Fruit fly (Drosophila melanogaster) whole organism, embryonic: ENCODE results near the gene CG7582.

Experiments
- Aef1 ChIP-seq: fragments of 200-800 bp; sonication (Bioruptor generic); IDR thresholded peaks from 3 replicates; pipeline ENCODE4 v1.3.6; 2022; ENCODE audit warnings: missing biosample characterization, missing genetic modification characterization
- Asciz ChIP-seq: fragments of 200-800 bp; sonication (Bioruptor generic); optimal IDR thresholded peaks from 2 replicates; lab custom pipeline; 2017; ENCODE audit warnings: missing biosample characterization, mild to moderate bottlenecking, missing genetic modification characterization, missing genetic modification reagents
- Awh ChIP-seq: fragments of 200-800 bp; sonication (Bioruptor generic); IDR thresholded peaks from 2 replicates; pipeline ENCODE4, ENCODE4 v1.3.6; 2022; ENCODE audit warnings: missing biosample characterization, missing genetic modification characterization
- CG10366 ChIP-seq: fragments of 200-800 bp; sonication (Bioruptor generic); IDR thresholded peaks from 2 replicates; pipeline ENCODE4 v1.3.6; 2022; ENCODE audit warnings: missing biosample characterization, missing genetic modification characterization
- CG10654 ChIP-seq: fragments of 200-800 bp; sonication (Bioruptor generic); optimal IDR thresholded peaks from 2 replicates; lab custom pipeline; 2016; ENCODE audit warnings: missing biosample characterization, missing genetic modification characterization
- CG10979 ChIP-seq: fragments of 200-800 bp; sonication (Bioruptor generic); optimal IDR thresholded peaks from 2 replicates; lab custom pipeline; 2018; ENCODE audit warnings: missing biosample characterization, mild to moderate bottlenecking, missing genetic modification characterization, moderate library complexity
- CG12104 ChIP-seq: fragments of 200-800 bp; sonication (Bioruptor generic); optimal IDR thresholded peaks from 3 replicates; lab custom pipeline; 2016; ENCODE audit warnings: missing biosample characterization, missing genetic modification characterization
- CG12659 ChIP-seq: fragments of 200-800 bp; sonication (Bioruptor generic); optimal IDR thresholded peaks from 3 replicates; lab custom pipeline; 2017; ENCODE audit warnings: mild to moderate bottlenecking, missing biosample characterization, missing genetic modification reagents, missing genetic modification characterization
- CG13624 ChIP-seq: fragments of 200-800 bp; sonication (Bioruptor generic); optimal IDR thresholded peaks from 2 replicates; lab custom pipeline; 2016; ENCODE audit warnings: missing biosample characterization, missing genetic modification characterization
- CG14441 ChIP-seq: fragments of 200-800 bp; sonication (Bioruptor generic); IDR thresholded peaks from 2 replicates; pipeline ENCODE4 v1.3.6; 2022; ENCODE audit warnings: missing biosample characterization, missing genetic modification characterization
- CG14667 ChIP-seq: fragments of 200-800 bp; sonication (Bioruptor generic); IDR thresholded peaks from 2 replicates; pipeline ENCODE4 v1.3.6; 2022; ENCODE audit warnings: missing biosample characterization, missing genetic modification characterization
- CG14710 ChIP-seq: fragments of 200-800 bp; sonication (Bioruptor generic); optimal IDR thresholded peaks from 3 replicates; lab custom pipeline; 2019; ENCODE audit warnings: missing biosample characterization, mild to moderate bottlenecking, missing genetic modification characterization, moderate library complexity
- CG15601 ChIP-seq: fragments of 200-800 bp; sonication (Bioruptor generic); optimal IDR thresholded peaks from 3 replicates; lab custom pipeline; 2019; ENCODE audit warnings: missing biosample characterization, mild to moderate bottlenecking, missing genetic modification characterization, moderate library complexity
- CG15696 ChIP-seq: fragments of 200-800 bp; sonication (Bioruptor generic); optimal IDR thresholded peaks from 2 replicates; lab custom pipeline; 2019; ENCODE audit warnings: missing biosample characterization, mild to moderate bottlenecking, missing genetic modification characterization, moderate library complexity
- CG1602 ChIP-seq: fragments of 200-800 bp; sonication (Bioruptor generic); optimal IDR thresholded peaks from 3 replicates; lab custom pipeline; 2016; ENCODE audit warnings: missing biosample characterization, missing genetic modification characterization
- CG30020 ChIP-seq: fragments of 200-800 bp; optimal IDR thresholded peaks from 2 replicates; lab custom pipeline; 2019; ENCODE audit warnings: missing biosample characterization, mild to moderate bottlenecking, missing genetic modification characterization, moderate library complexity
- CG32767 ChIP-seq: fragments of 200-800 bp; sonication (Bioruptor generic); IDR thresholded peaks from 2 replicates; pipeline ENCODE4 v1.3.6; 2022; ENCODE audit warnings: missing biosample characterization, missing genetic modification characterization
- CG34224 ChIP-seq: fragments of 200-800 bp; sonication (Bioruptor generic); IDR thresholded peaks from 3 replicates; pipeline ENCODE4 v1.3.6; 2022; ENCODE audit warnings: missing biosample characterization, missing genetic modification characterization; ENCODE audit not compliant: partially characterized antibody
- CG3838 ChIP-seq: fragments of 200-800 bp; sonication (Bioruptor generic); optimal IDR thresholded peaks from 3 replicates; lab custom pipeline; 2016; ENCODE audit warnings: missing biosample characterization, missing genetic modification characterization
- CG4328 ChIP-seq: fragments of 200-800 bp; sonication (Bioruptor generic); optimal IDR thresholded peaks from 3 replicates; lab custom pipeline; 2017; ENCODE audit warnings: missing biosample characterization, missing genetic modification reagents, missing genetic modification characterization
- CG4820 ChIP-seq: fragments of 200-800 bp; sonication (Bioruptor generic); optimal IDR thresholded peaks from 3 replicates; lab custom pipeline; 2016; ENCODE audit warnings: missing biosample characterization, missing genetic modification characterization
- CG8281 ChIP-seq: fragments of 200-800 bp; sonication (Bioruptor generic); optimal IDR thresholded peaks from 2 replicates; lab custom pipeline; 2018; ENCODE audit warnings: missing biosample characterization, mild to moderate bottlenecking, missing genetic modification characterization, moderate library complexity
- CG8944 ChIP-seq: fragments of 200-800 bp; sonication (Bioruptor generic); optimal IDR thresholded peaks from 3 replicates; lab custom pipeline; 2016; ENCODE audit warnings: missing biosample characterization, missing genetic modification characterization
- CG9215 ChIP-seq: fragments of 200-800 bp; sonication (Bioruptor generic); IDR thresholded peaks from 2 replicates; pipeline ENCODE4 v1.3.6; 2022; ENCODE audit warnings: missing biosample characterization, missing genetic modification characterization
- Dad ChIP-seq: fragments of 200-800 bp; sonication (Bioruptor generic); optimal IDR thresholded peaks from 3 replicates; lab custom pipeline; 2016; ENCODE audit warnings: missing biosample characterization, missing genetic modification characterization
- Dbx ChIP-seq: fragments of 200-800 bp; sonication (Bioruptor generic); IDR thresholded peaks from 3 replicates; pipeline ENCODE4 v1.3.6; 2022; ENCODE audit warnings: missing biosample characterization, missing genetic modification characterization
- Dek ChIP-seq: fragments of 200-800 bp; sonication (Bioruptor generic); optimal IDR thresholded peaks from 3 replicates; lab custom pipeline; 2019; ENCODE audit warnings: missing biosample characterization, mild to moderate bottlenecking, missing genetic modification characterization, moderate library complexity
- Ets97D ChIP-seq: fragments of 200-800 bp; sonication (Bioruptor generic); optimal IDR thresholded peaks from 3 replicates; lab custom pipeline; 2016; ENCODE audit warnings: missing biosample characterization, missing genetic modification characterization
- Mes4 ChIP-seq: fragments of 200-800 bp; sonication (Bioruptor generic); optimal IDR thresholded peaks from 2 replicates; lab custom pipeline; 2016; ENCODE audit warnings: missing biosample characterization, missing genetic modification characterization
- NFAT ChIP-seq: fragments of 200-800 bp; sonication (Bioruptor generic); IDR thresholded peaks from 2 replicates; pipeline ENCODE4 v1.3.6; 2022; ENCODE audit warnings: missing biosample characterization, missing genetic modification characterization
- Oli ChIP-seq: fragments of 200-800 bp; sonication (Bioruptor generic); optimal IDR thresholded peaks from 2 replicates; lab custom pipeline; 2018; ENCODE audit warnings: missing biosample characterization, mild to moderate bottlenecking, missing genetic modification characterization, moderate library complexity
- Ssrp ChIP-seq: fragments of 200-800 bp; sonication (Bioruptor generic); optimal IDR thresholded peaks from 2 replicates; lab custom pipeline; 2018; ENCODE audit warnings: missing biosample characterization, mild to moderate bottlenecking, missing genetic modification characterization, moderate library complexity
- Xrp1 ChIP-seq: fragments of 200-800 bp; sonication (Bioruptor generic); IDR thresholded peaks from 2 replicates; pipeline ENCODE4 v1.3.6; 2022; ENCODE audit warnings: missing biosample characterization, missing genetic modification characterization
- ab ChIP-seq: fragments of 200-800 bp; sonication (Bioruptor generic); optimal IDR thresholded peaks from 2 replicates; lab custom pipeline; 2016; ENCODE audit warnings: missing biosample characterization, missing genetic modification characterization
- ap ChIP-seq: fragments of 200-800 bp; sonication (Bioruptor generic); IDR thresholded peaks from 2 replicates; pipeline ENCODE4 v1.3.6; 2022; ENCODE audit warnings: missing biosample characterization, missing genetic modification characterization
- bsh ChIP-seq, 2 experiments: fragments of 200-800 bp; sonication (Bioruptor generic); optimal IDR thresholded peaks; 2 replicates each; lab custom pipeline; 2017 to 2018; ENCODE audit warnings: mild to moderate bottlenecking in 2 of 2, missing biosample characterization in 2 of 2, missing genetic modification characterization in 2 of 2, moderate library complexity in 1 of 2
- dmrt11E ChIP-seq: fragments of 200-800 bp; sonication (Bioruptor generic); optimal IDR thresholded peaks from 3 replicates; lab custom pipeline; 2018; ENCODE audit warnings: missing biosample characterization, mild to moderate bottlenecking, missing genetic modification characterization, moderate library complexity
- gce ChIP-seq: fragments of 200-800 bp; sonication (Bioruptor generic); IDR thresholded peaks from 3 replicates; pipeline ENCODE4 v1.3.6; 2022; ENCODE audit warnings: missing biosample characterization, missing genetic modification characterization
- knrl ChIP-seq: fragments of 200-800 bp; sonication (Bioruptor generic); IDR thresholded peaks from 3 replicates; pipeline ENCODE4 v1.3.6; 2022; ENCODE audit warnings: missing biosample characterization, missing genetic modification characterization; ENCODE audit not compliant: partially characterized antibody
- maf-S ChIP-seq: fragments of 200-800 bp; sonication (Bioruptor generic); optimal IDR thresholded peaks from 2 replicates; lab custom pipeline; 2016; ENCODE audit warnings: missing biosample characterization, missing genetic modification characterization
- mirr ChIP-seq: fragments of 200-800 bp; sonication (Bioruptor generic); optimal IDR thresholded peaks from 3 replicates; lab custom pipeline; 2018; ENCODE audit warnings: missing biosample characterization, mild to moderate bottlenecking, missing genetic modification characterization
- nerfin-1 ChIP-seq: fragments of 200-800 bp; sonication (Bioruptor generic); optimal IDR thresholded peaks from 3 replicates; lab custom pipeline; 2019; ENCODE audit warnings: missing biosample characterization, mild to moderate bottlenecking, missing genetic modification characterization, moderate library complexity
- nmo ChIP-seq: fragments of 200-800 bp; sonication (Bioruptor generic); optimal IDR thresholded peaks from 2 replicates; lab custom pipeline; 2018; ENCODE audit warnings: missing biosample characterization, mild to moderate bottlenecking, missing genetic modification characterization, moderate library complexity
- org-1 ChIP-seq: fragments of 200-800 bp; sonication (Bioruptor generic); optimal IDR thresholded peaks from 2 replicates; lab custom pipeline; 2017; ENCODE audit warnings: missing biosample characterization, missing genetic modification characterization
- pnt ChIP-seq: fragments of 200-800 bp; sonication (Bioruptor generic); optimal IDR thresholded peaks from 3 replicates; lab custom pipeline; 2016; ENCODE audit warnings: missing biosample characterization, missing genetic modification characterization
- prd ChIP-seq, 3 experiments: fragments of >200 bp in 2 of 3; fragments of 200-800 bp in 1 of 3; sonication (Bioruptor generic) in 1 of 3; optimal IDR thresholded peaks in 2 of 3; IDR thresholded peaks in 1 of 3; 2 replicates in 2 of 3; 3 replicates in 1 of 3; pipeline versions ENCODE4 v1.3.6 to Lab custom; 2017 to 2022; ENCODE audit warnings: missing biosample characterization in 1 of 3, missing genetic modification characterization in 1 of 3
- sd ChIP-seq: fragments of 200-800 bp; sonication (Bioruptor generic); optimal IDR thresholded peaks from 3 replicates; lab custom pipeline; 2018; ENCODE audit warnings: missing biosample characterization, mild to moderate bottlenecking, missing genetic modification characterization, moderate library complexity
- sob ChIP-seq: fragments of 200-800 bp; sonication (Bioruptor generic); IDR thresholded peaks from 2 replicates; pipeline ENCODE4 v1.3.6; 2022; ENCODE audit warnings: missing biosample characterization, missing genetic modification characterization
- trem ChIP-seq: fragments of 200-800 bp; optimal IDR thresholded peaks from 3 replicates; lab custom pipeline; 2019; ENCODE audit warnings: missing biosample characterization, mild to moderate bottlenecking, missing genetic modification characterization, moderate library complexity
- wor ChIP-seq: fragments of 200-800 bp; sonication (Bioruptor generic); IDR thresholded peaks from 2 replicates; pipeline ENCODE4 v1.3.6; 2022; ENCODE audit warnings: missing biosample characterization, missing genetic modification characterization

CG7582 gene

dm6 chr3R:29690539-29690852 lies 8.4 kb upstream of the CG7582 start (continued):
- TF ChIP-seq CG30020 (tag; lab: Kevin White, UChicago): no peak
- no peak for TF ChIP-seq mirr (GFP tag; lab: Kevin White, UChicago)
- no peak for TF ChIP-seq CG4328 (GFP tag; lab: Kevin White, UChicago)
- no peak for TF ChIP-seq gce
- TF ChIP-seq nmo: peak; percentile 60
- peak; percentile 8 for TF ChIP-seq CG15601 (tag; lab: Kevin White, UChicago)
- TF ChIP-seq Oli (tag; lab: Kevin White, UChicago): peak; percentile 53
- TF ChIP-seq CG15696 (tag; lab: Kevin White, UChicago): peak; percentile 28
- no peak for TF ChIP-seq CG12104 (GFP tag; lab: Kevin White, UChicago)
- TF ChIP-seq CG3838 (GFP tag; lab: Kevin White, UChicago): no peak
- peak; percentile 68 for TF ChIP-seq CG10979 (tag; lab: Kevin White, UChicago)
- TF ChIP-seq NFAT (GFP tag; lab: Robert Waterston, UW): no peak
- peak; percentile 32 for TF ChIP-seq CG8281
- 0 out of 2 replicates have a peak, but pooled peaks have one; percentile 15 for TF ChIP-seq sob
- no peak for TF ChIP-seq wor (GFP tag; lab: Robert Waterston, UW)
- no peak for TF ChIP-seq prd (optimal IDR thresholded peaks at IDR 0.05; lab: Kevin White, UChicago)
- peak; percentile 36; the same call in 1 of the 3 replicates for TF ChIP-seq prd (GFP tag; IDR thresholded peaks at IDR 0.05; lab: Robert Waterston, UW)
- TF ChIP-seq Dad (GFP tag; lab: Kevin White, UChicago): no peak
- TF ChIP-seq maf-S (GFP tag; lab: Kevin White, UChicago): no peak
- TF ChIP-seq CG32767 (GFP tag; lab: Robert Waterston, UW): peak; percentile 29; the same call in 1 of the 2 replicates
- peak; percentile 4 for TF ChIP-seq CG10654 (GFP tag; lab: Kevin White, UChicago)
- peak; percentile 39 for TF ChIP-seq Asciz (GFP tag; lab: Kevin White, UChicago)
- TF ChIP-seq Aef1 (GFP tag; lab: Robert Waterston, UW): peak; percentile 29; the same call in 1 of the 3 replicates
- no peak for TF ChIP-seq Mes4
- no peak for TF ChIP-seq CG9215
- no peak for TF ChIP-seq Ets97D (GFP tag; lab: Kevin White, UChicago)
- TF ChIP-seq CG13624 (GFP tag; lab: Kevin White, UChicago): peak; percentile 26
- peak; percentile 61 for TF ChIP-seq dmrt11E (tag; lab: Kevin White, UChicago)
- TF ChIP-seq CG34224 (GFP tag; lab: Robert Waterston, UW): no peak
- 0 out of 2 replicates have a peak, but pooled peaks have one; percentile 16 for TF ChIP-seq CG14667
- peak; percentile 14 for TF ChIP-seq Dek (tag; lab: Kevin White, UChicago)
- TF ChIP-seq sd (tag; lab: Kevin White, UChicago): no peak
- no peak for TF ChIP-seq CG14441 (GFP tag; lab: Robert Waterston, UW)
- no peak for TF ChIP-seq knrl (GFP tag; lab: Robert Waterston, UW)
- peak in 1 of 2 experiments; percentile 77 for TF ChIP-seq bsh (GFP tag; optimal IDR thresholded peaks at IDR 0.05; lab: Kevin White, UChicago)
- no peak for TF ChIP-seq org-1 (GFP tag; lab: Kevin White, UChicago)
- TF ChIP-seq Dbx (GFP tag; lab: Robert Waterston, UW): no peak
- TF ChIP-seq Ssrp (tag; lab: Kevin White, UChicago): peak; percentile 53
- peak; percentile 31 for TF ChIP-seq nerfin-1 (tag; lab: Kevin White, UChicago)
- TF ChIP-seq CG10366: peak; percentile 22; the same call in 1 of the 2 replicates
- TF ChIP-seq trem (tag; lab: Kevin White, UChicago): peak; percentile 39
- TF ChIP-seq Awh (GFP tag; lab: Robert Waterston, UW): no peak
- TF ChIP-seq CG14710 (tag; lab: Kevin White, UChicago): peak; percentile 47
- no peak for TF ChIP-seq CG8944
- TF ChIP-seq Xrp1 (GFP tag; lab: Robert Waterston, UW): peak; percentile 40; the same call in 1 of the 2 replicates
- TF ChIP-seq CG1602: peak; percentile 26
- peak; percentile 24 for TF ChIP-seq CG4820 (GFP tag; lab: Kevin White, UChicago)
- TF ChIP-seq ap (GFP tag; lab: Robert Waterston, UW): no peak
- no peak for TF ChIP-seq pnt (GFP tag; lab: Kevin White, UChicago)
- TF ChIP-seq ab (GFP tag; lab: Kevin White, UChicago): no peak
- TF ChIP-seq CG12659 (GFP tag; lab: Kevin White, UChicago): no peak
